Worm (Caenorhabditis elegans) whole organism, L1 larva: ENCODE results near the gene ugt-1.
A peak's percentile ranks its signal among the peaks of the same experiment; 100 is the strongest.

Experiments
- C04F5.9 ChIP-seq: sonication (generic microtip); optimal IDR thresholded peaks from 2 replicates; lab custom pipeline; 2016; ENCODE audit warnings: missing genetic modification characterization, missing compliant biosample characterization
- C16A3.4 ChIP-seq: fragments of 150-350 bp; optimal IDR thresholded peaks from 2 replicates; lab custom pipeline; 2014; ENCODE audit warnings: missing biosample characterization, missing genetic modification characterization
- C34B4.2 ChIP-seq: sonication (generic microtip); optimal IDR thresholded peaks from 2 replicates; lab custom pipeline; 2017; ENCODE audit warnings: mild to moderate bottlenecking, missing genetic modification characterization, missing compliant biosample characterization
- F16B12.6 ChIP-seq: fragments of 150-350 bp; optimal IDR thresholded peaks from 2 replicates; lab custom pipeline; 2014; ENCODE audit warnings: missing biosample characterization, missing genetic modification characterization
- aha-1 ChIP-seq: fragments of 150-350 bp; optimal IDR thresholded peaks from 2 replicates; lab custom pipeline; 2014; ENCODE audit warnings: missing biosample characterization, missing genetic modification characterization
- ama-1 ChIP-seq: fragments of 150-350 bp; optimal IDR thresholded peaks from 2 replicates; lab custom pipeline; 2014
- blmp-1 ChIP-seq: fragments of 150-350 bp; optimal IDR thresholded peaks from 2 replicates; lab custom pipeline; 2014; ENCODE audit warnings: missing biosample characterization, missing genetic modification characterization
- ceh-82 ChIP-seq, 3 experiments: fragments of 150-350 bp in 1 of 3; sonication (generic microtip) in 2 of 3; optimal IDR thresholded peaks; 2 replicates each; lab custom pipeline; 2014 to 2017; ENCODE audit warnings: missing biosample characterization in 3 of 3, missing genetic modification characterization in 3 of 3
- ceh-90 ChIP-seq: sonication (generic microtip); optimal IDR thresholded peaks from 2 replicates; lab custom pipeline; 2016; ENCODE audit warnings: missing genetic modification characterization, missing compliant biosample characterization
- dpl-1 ChIP-seq, 3 experiments: fragments of 150-350 bp in 2 of 3; sonication (generic microtip) in 1 of 3; optimal IDR thresholded peaks; 2 replicates each; lab custom pipeline; 2014 to 2017; ENCODE audit warnings: missing biosample characterization in 3 of 3, missing genetic modification characterization in 3 of 3, missing genetic modification reagents in 3 of 3
- efl-1 ChIP-seq, 4 experiments: fragments of 150-350 bp; optimal IDR thresholded peaks in 3 of 4; peaks in 1 of 4; 1 replicate in 1 of 4; 2 replicates in 3 of 4; lab custom pipeline; 2014; ENCODE audit warnings: missing biosample characterization in 2 of 4, missing genetic modification characterization in 2 of 4, missing genetic modification reagents in 2 of 4
- elt-3 ChIP-seq, 6 experiments: fragments of 150-350 bp in 1 of 6; sonication (generic microtip); optimal IDR thresholded peaks; 2 replicates each; lab custom pipeline; 2017 to 2018; ENCODE audit warnings: missing biosample characterization in 6 of 6, missing genetic modification characterization in 6 of 6, inconsistent platforms in 1 of 6
- ets-5 ChIP-seq: fragments of 200-800 bp; sonication (Bioruptor generic); IDR thresholded peaks from 2 replicates; pipeline ENCODE4 v1.3.6; 2022; ENCODE audit warnings: missing genetic modification characterization, missing compliant biosample characterization
- fkh-10 ChIP-seq: sonication (generic microtip); optimal IDR thresholded peaks from 2 replicates; lab custom pipeline; 2017; ENCODE audit warnings: missing biosample characterization, missing genetic modification reagents, missing genetic modification characterization
- fkh-8 ChIP-seq: sonication (generic microtip); optimal IDR thresholded peaks from 2 replicates; lab custom pipeline; 2016; ENCODE audit warnings: mild to moderate bottlenecking, missing genetic modification characterization, missing compliant biosample characterization
- grh-1 ChIP-seq: fragments of 200-800 bp; sonication (Bioruptor generic); IDR thresholded peaks from 2 replicates; pipeline ENCODE4 v1.3.6; 2022; ENCODE audit warnings: missing genetic modification reagents, missing genetic modification characterization, missing compliant biosample characterization
- hpl-2 ChIP-seq: fragments of 150-350 bp; optimal IDR thresholded peaks from 2 replicates; lab custom pipeline; 2014; ENCODE audit warnings: missing biosample characterization, missing genetic modification reagents, missing genetic modification characterization
- irx-1 ChIP-seq: sonication (generic microtip); optimal IDR thresholded peaks from 2 replicates; lab custom pipeline; 2016; ENCODE audit warnings: missing genetic modification characterization, missing compliant biosample characterization
- jun-1 ChIP-seq: fragments of 150-350 bp; optimal IDR thresholded peaks from 2 replicates; lab custom pipeline; 2014; ENCODE audit warnings: missing biosample characterization, missing genetic modification reagents, missing genetic modification characterization
- lin-14 ChIP-seq: fragments of 200-800 bp; sonication (Bioruptor generic); optimal IDR thresholded peaks from 2 replicates; lab custom pipeline; 2018; ENCODE audit warnings: mild to moderate bottlenecking, missing genetic modification characterization, moderate library complexity, missing compliant biosample characterization
- lin-15B ChIP-seq: fragments of 150-350 bp; sonication (generic microtip); optimal IDR thresholded peaks from 3 replicates; lab custom pipeline; 2014; ENCODE audit warnings: missing biosample characterization, missing genetic modification characterization
- mab-9 ChIP-seq: fragments of 200-800 bp; sonication (Bioruptor generic); IDR thresholded peaks from 2 replicates; pipeline ENCODE4 v1.3.6; 2022; ENCODE audit warnings: missing genetic modification reagents, missing genetic modification characterization, missing compliant biosample characterization
- mdl-1 ChIP-seq, 2 experiments: fragments of 150-350 bp; optimal IDR thresholded peaks; 2 replicates each; lab custom pipeline; 2014 to 2017; ENCODE audit warnings: missing biosample characterization in 2 of 2, missing genetic modification characterization in 2 of 2, inconsistent platforms in 1 of 2
- mep-1 ChIP-seq: fragments of 150-350 bp; optimal IDR thresholded peaks from 2 replicates; lab custom pipeline; 2014; ENCODE audit warnings: missing biosample characterization, missing genetic modification characterization
- nhr-12 ChIP-seq: sonication (generic microtip); optimal IDR thresholded peaks from 2 replicates; lab custom pipeline; 2017; ENCODE audit warnings: missing biosample characterization, missing genetic modification characterization
- nhr-19 ChIP-seq: fragments of 200-800 bp; sonication (Bioruptor generic); conservative IDR thresholded peaks from 2 replicates; pipeline ENCODE4 v1.3.6; 2022; ENCODE audit warnings: missing genetic modification characterization, missing compliant biosample characterization
- nhr-237 ChIP-seq: fragments of 150-350 bp; optimal IDR thresholded peaks from 2 replicates; lab custom pipeline; 2014; ENCODE audit warnings: missing biosample characterization, missing genetic modification characterization
- nhr-28 ChIP-seq: fragments of 150-350 bp; optimal IDR thresholded peaks from 2 replicates; lab custom pipeline; 2014; ENCODE audit warnings: missing biosample characterization, missing genetic modification characterization
- nhr-47 ChIP-seq: sonication (generic microtip); optimal IDR thresholded peaks from 2 replicates; lab custom pipeline; 2016; ENCODE audit warnings: mild to moderate bottlenecking, missing genetic modification characterization, moderate library complexity, missing compliant biosample characterization
- nhr-71 ChIP-seq: sonication (generic microtip); optimal IDR thresholded peaks from 2 replicates; lab custom pipeline; 2016; ENCODE audit warnings: mild to moderate bottlenecking, missing genetic modification characterization, moderate library complexity, missing compliant biosample characterization
- nhr-76 ChIP-seq: sonication (generic microtip); optimal IDR thresholded peaks from 2 replicates; lab custom pipeline; 2017; ENCODE audit warnings: missing biosample characterization, missing genetic modification characterization
- nhr-77 ChIP-seq: fragments of 150-350 bp; optimal IDR thresholded peaks from 2 replicates; lab custom pipeline; 2014; ENCODE audit warnings: missing biosample characterization, missing genetic modification characterization
- nhr-85 ChIP-seq: sonication (generic microtip); peaks from one replicate; lab custom pipeline; 2016; ENCODE audit warnings: missing genetic modification characterization, inconsistent platforms, missing compliant biosample characterization
- nhr-90 ChIP-seq: sonication (generic microtip); optimal IDR thresholded peaks from 2 replicates; lab custom pipeline; 2016; ENCODE audit warnings: mild to moderate bottlenecking, missing genetic modification characterization, missing compliant biosample characterization; ENCODE audit not compliant: poor library complexity
- pag-3 ChIP-seq: sonication (generic microtip); optimal IDR thresholded peaks from 2 replicates; lab custom pipeline; 2017; ENCODE audit warnings: missing genetic modification characterization, mild to moderate bottlenecking, missing compliant biosample characterization, antibody characterized with exemption, borderline replicate concordance; ENCODE audit not compliant: insufficient read depth
- pqm-1 ChIP-seq: sonication (generic microtip); optimal IDR thresholded peaks from 3 replicates; lab custom pipeline; 2017; ENCODE audit warnings: missing biosample characterization, missing genetic modification characterization
- skn-1 ChIP-seq: fragments of 150-350 bp; optimal IDR thresholded peaks from 2 replicates; lab custom pipeline; 2014; ENCODE audit warnings: missing biosample characterization, missing genetic modification characterization
- snpc-4 ChIP-seq: fragments of 150-350 bp; optimal IDR thresholded peaks from 2 replicates; lab custom pipeline; 2014; ENCODE audit warnings: missing biosample characterization, missing genetic modification characterization
- snu-23 ChIP-seq: sonication (generic microtip); optimal IDR thresholded peaks from 2 replicates; lab custom pipeline; 2016; ENCODE audit warnings: missing genetic modification characterization, missing compliant biosample characterization
- sptf-1 ChIP-seq: fragments of 150-350 bp; optimal IDR thresholded peaks from 2 replicates; lab custom pipeline; 2014; ENCODE audit warnings: missing biosample characterization, missing genetic modification characterization
- sup-37 ChIP-seq: fragments of 200-800 bp; sonication (Bioruptor generic); optimal IDR thresholded peaks from 2 replicates; lab custom pipeline; 2018; ENCODE audit warnings: mild to moderate bottlenecking, missing genetic modification characterization, missing compliant biosample characterization
- swsn-7 ChIP-seq: sonication (generic microtip); optimal IDR thresholded peaks from 2 replicates; lab custom pipeline; 2016; ENCODE audit warnings: missing genetic modification characterization, missing compliant biosample characterization
- tbx-2 ChIP-seq: sonication (generic microtip); optimal IDR thresholded peaks from 2 replicates; lab custom pipeline; 2016; ENCODE audit warnings: missing genetic modification characterization, missing compliant biosample characterization
- tlp-1 ChIP-seq: fragments of 150-350 bp; optimal IDR thresholded peaks from 2 replicates; lab custom pipeline; 2014; ENCODE audit warnings: missing biosample characterization, missing genetic modification characterization
- unc-30 ChIP-seq: sonication (generic microtip); optimal IDR thresholded peaks from 2 replicates; lab custom pipeline; 2017; ENCODE audit warnings: missing biosample characterization, missing genetic modification characterization
- unc-62 ChIP-seq: fragments of 150-350 bp; optimal IDR thresholded peaks from 2 replicates; lab custom pipeline; 2014; ENCODE audit warnings: missing biosample characterization, missing genetic modification reagents, missing genetic modification characterization
- xbp-1 ChIP-seq: sonication (generic microtip); optimal IDR thresholded peaks from 2 replicates; lab custom pipeline; 2016; ENCODE audit warnings: missing genetic modification characterization, missing compliant biosample characterization
- ztf-11 ChIP-seq, 2 experiments: sonication (generic microtip); optimal IDR thresholded peaks; 2 replicates each; lab custom pipeline; 2016 to 2017; ENCODE audit warnings: missing genetic modification characterization in 2 of 2, missing biosample characterization in 1 of 2, missing compliant biosample characterization in 1 of 2
- ztf-4 ChIP-seq: fragments of 150-350 bp; optimal IDR thresholded peaks from 2 replicates; lab custom pipeline; 2014; ENCODE audit warnings: missing biosample characterization, missing genetic modification characterization

The ugt-1 gene

ce11 chrV:10363834-10364233 lies 31.6 kb upstream of the ugt-1 start:
- TF ChIP-seq irx-1 (no peak), hpl-2 (no peak), ama-1 (lab: Kevin White, UChicago) (no peak), C04F5.9 (tag; lab: Kevin White, UChicago) (no peak), C34B4.2 (tag; lab: Kevin White, UChicago) (no peak), dpl-1 (GFP tag; optimal IDR thresholded peaks at IDR 0.05; lab: Kevin White, UChicago) (no peak), C16A3.4 (tag; lab: Kevin White, UChicago) (no peak), pqm-1 (no peak), nhr-90 (tag; lab: Kevin White, UChicago) (no peak), swsn-7 (tag; lab: Kevin White, UChicago) (no peak), nhr-47 (no peak), snpc-4 (no peak), nhr-12 (tag; lab: Kevin White, UChicago) (no peak), ets-5 (GFP tag; lab: Robert Waterston, UW) (no peak), ztf-11 (tag; optimal IDR thresholded peaks at IDR 0.05; lab: Kevin White, UChicago) (no peak), aha-1 (tag; lab: Kevin White, UChicago) (no peak)

DNA sequence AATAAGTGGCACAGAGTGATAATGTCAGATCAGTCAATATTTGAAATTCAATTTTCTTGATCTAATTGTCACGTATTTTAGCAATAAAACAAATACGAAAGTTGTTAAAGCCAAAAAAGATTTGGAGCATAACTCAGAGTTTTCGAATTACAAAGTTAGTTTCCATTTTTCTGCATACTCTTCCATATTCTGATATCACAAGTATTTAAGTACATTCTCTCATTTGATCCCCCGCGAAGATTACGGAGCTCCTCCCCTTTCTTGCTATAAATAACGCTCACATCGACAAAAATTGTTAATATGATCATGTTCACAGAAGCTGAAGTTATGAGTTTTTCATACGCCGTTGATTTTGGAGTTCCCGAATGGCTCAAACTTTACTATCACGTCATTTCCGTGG lies 27.2 kb upstream of the ugt-1 start, which contains the start of gene sri-20:
TSS of gene sri-20 (plus strand) at position 301 of the 400 bp plus-strand sequence.
- TF ChIP-seq C34B4.2 (tag; lab: Kevin White, UChicago) (no peak), efl-1 (optimal IDR thresholded peaks at IDR 0.05; lab: Kevin White, UChicago) (no peak), efl-1 (GFP tag; optimal IDR thresholded peaks at IDR 0.05 in 1 of 2; lab: Kevin White, UChicago) (peak in 1 of 2 experiments; percentile 75)

DNA sequence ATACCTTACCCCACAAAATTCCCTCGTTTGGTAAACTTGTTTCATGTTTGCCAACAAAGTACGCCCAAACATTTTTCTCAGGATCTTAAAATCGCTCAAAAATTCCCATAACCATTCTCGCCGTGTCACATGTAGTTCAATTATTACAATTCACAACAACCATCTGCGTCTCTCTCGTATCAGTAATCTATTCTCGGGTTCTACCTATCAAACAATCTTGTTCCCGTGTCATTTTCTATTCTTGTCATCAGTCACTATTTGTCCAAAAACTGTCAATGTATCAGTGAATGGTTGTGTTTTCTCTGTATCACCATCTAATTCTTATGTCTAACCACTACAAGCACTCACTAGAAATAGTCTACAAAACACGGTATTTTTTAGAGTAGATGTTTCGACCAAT lies 24.3 kb upstream of the ugt-1 start:
- TF ChIP-seq nhr-85 (peak; percentile 76), tlp-1 (tag; lab: Kevin White, UChicago) (no peak), mdl-1 (tag; optimal IDR thresholded peaks at IDR 0.05; lab: Kevin White, UChicago) (peak in 1 of 2 experiments; percentile 23), ztf-4 (tag; lab: Kevin White, UChicago) (no peak), irx-1 (no peak), C04F5.9 (tag; lab: Kevin White, UChicago) (no peak), pqm-1 (no peak), nhr-237 (tag; lab: Kevin White, UChicago) (no peak), skn-1 (tag; lab: Kevin White, UChicago) (no peak), mep-1 (no peak), pag-3 (tag; lab: Kevin White, UChicago) (no peak), unc-62 (no peak), lin-15B (tag; lab: Kevin White, UChicago) (no peak), aha-1 (tag; lab: Kevin White, UChicago) (no peak), grh-1 (no peak), ceh-90 (no peak), sptf-1 (no peak), F16B12.6 (no peak), ceh-82 (tag; optimal IDR thresholded peaks at IDR 0.05; lab: Kevin White, UChicago) (no peak), nhr-76 (tag; lab: Kevin White, UChicago) (no peak), snu-23 (GFP tag; lab: Kevin White, UChicago) (peak; percentile 52), sup-37 (no peak), blmp-1 (peak; percentile 51), nhr-12 (tag; lab: Kevin White, UChicago) (no peak), tbx-2 (tag; lab: Kevin White, UChicago) (peak; percentile 48), nhr-77 (tag; lab: Kevin White, UChicago) (no peak), nhr-28 (tag; lab: Kevin White, UChicago) (no peak), elt-3 (tag; optimal IDR thresholded peaks at IDR 0.05; lab: Kevin White, UChicago) (peak in 2 of 6 experiments; percentile 31 to 37), nhr-19 (GFP tag; lab: Robert Waterston, UW) (no peak), xbp-1 (tag; lab: Kevin White, UChicago) (no peak), dpl-1 (GFP tag; optimal IDR thresholded peaks at IDR 0.05; lab: Kevin White, UChicago) (no peak), jun-1 (tag; lab: Kevin White, UChicago) (no peak), unc-30 (tag; lab: Kevin White, UChicago) (no peak), fkh-10 (no peak), mab-9 (GFP tag; lab: Robert Waterston, UW) (no peak), fkh-8 (no peak), ama-1 (lab: Kevin White, UChicago) (no peak), nhr-71 (peak; percentile 49), nhr-90 (tag; lab: Kevin White, UChicago) (peak; percentile 14), lin-14 (GFP tag; lab: Kevin White, UChicago) (peak; percentile 68)
